Worm (Caenorhabditis elegans): ENCODE results near the gene mrps-22.

The mrps-22 gene

DNA sequence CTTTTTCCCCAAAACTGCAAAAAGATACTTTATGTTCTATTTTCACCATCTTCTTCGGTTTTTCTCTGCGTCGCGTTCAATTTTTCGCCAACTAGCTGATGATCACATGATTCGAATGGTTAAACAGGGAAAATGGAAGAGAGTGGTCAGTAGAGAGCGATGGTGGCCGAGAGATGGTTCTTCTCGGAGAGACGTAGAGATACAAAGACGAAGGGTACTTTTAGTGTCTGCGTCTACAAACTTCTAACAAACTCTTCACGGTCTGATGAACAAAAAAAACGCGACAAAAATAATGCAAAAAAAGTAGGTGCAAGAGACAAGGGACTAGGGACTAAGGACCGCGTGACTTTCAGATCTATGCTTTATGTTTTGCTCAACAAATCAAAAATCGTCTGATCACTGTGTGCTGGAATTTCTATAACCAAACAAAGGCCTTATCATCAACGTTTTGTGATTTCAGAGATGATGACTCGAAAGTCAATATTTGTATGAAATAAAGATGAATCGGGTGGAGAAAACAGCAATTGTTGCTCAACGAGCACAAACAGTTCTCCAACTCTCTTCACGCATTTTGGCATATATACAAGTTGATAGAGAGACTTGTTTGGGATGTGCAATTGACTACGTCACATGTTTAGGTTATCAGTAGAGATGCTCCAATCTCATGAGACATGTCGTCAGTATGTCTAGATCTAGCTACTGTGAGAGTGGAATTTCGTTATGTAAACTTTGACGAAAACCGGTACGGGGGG is 30.3 kb upstream of the mrps-22 start (continued):
- peak; percentile 72 for TF ChIP-seq nhr-102 (tag; optimal IDR thresholded peaks at IDR 0.05)

- TF ChIP-seq ctbp-1 (GFP tag; IDR thresholded peaks at IDR 0.05) (0 out of 2 replicates have a peak, but pooled peaks have one; percentile 7), sdz-12 (GFP tag; optimal IDR thresholded peaks at IDR 0.05) (no peak), T20F7.1 (GFP tag; optimal IDR thresholded peaks at IDR 0.05) (peak; percentile 32), F10B5.3 (tag; optimal IDR thresholded peaks at IDR 0.05) (no peak), zfp-3 (GFP tag; conservative IDR thresholded peaks at IDR 0.05) (peak; percentile 56; the same call in 1 of the 2 replicates), nhr-10 (tag; optimal IDR thresholded peaks at IDR 0.05) (no peak), daf-16 (GFP tag; optimal IDR thresholded peaks at IDR 0.05) (no peak), daf-16 (tag; optimal IDR thresholded peaks at IDR 0.05) (peak; percentile 12), hlh-11 (tag; optimal IDR thresholded peaks at IDR 0.05) (peak; percentile 12), tag-97 (GFP tag; IDR thresholded peaks at IDR 0.05) (no peak), madf-5 (GFP tag; IDR thresholded peaks at IDR 0.05) (0 out of 4 replicates have a peak, but pooled peaks have one; percentile 15 to 25), D1046.2 (GFP tag; IDR thresholded peaks at IDR 0.05) (peak; percentile 81; the same call in 1 of the 2 replicates), nhr-11 (tag; optimal IDR thresholded peaks at IDR 0.05) (peak; percentile 31), egl-43 (GFP tag; IDR thresholded peaks at IDR 0.05) (0 out of 2 replicates have a peak, but pooled peaks have one; percentile 25), lsy-2 (tag; optimal IDR thresholded peaks at IDR 0.05) (peak in 1 of 2 experiments; percentile 43), madf-9 (GFP tag; conservative IDR thresholded peaks at IDR 0.05) (0 out of 2 replicates have a peak, but pooled peaks have one; percentile 24), mdt-29 (GFP tag; IDR thresholded peaks at IDR 0.05) (peak; percentile 34; the same call in 1 of the 2 replicates), aha-1 (tag) (peak; percentile 85)
These were observed 28.9 kb upstream of the mrps-22 start for ce11 chrII:10553377-10554045.

- TF ChIP-seq nhr-25 (tag; optimal IDR thresholded peaks at IDR 0.05; ENCODE audit: borderline replicate concordance, insufficient read depth) (peak; percentile 21), sdz-12 (GFP tag; optimal IDR thresholded peaks at IDR 0.05) (peak; percentile 70), gei-8 (GFP tag; optimal IDR thresholded peaks at IDR 0.05) (no peak), unc-39 (tag; optimal IDR thresholded peaks at IDR 0.05) (no peak), nhr-48 (tag; optimal IDR thresholded peaks at IDR 0.05) (no peak), daf-16 (GFP tag; optimal IDR thresholded peaks at IDR 0.05) (no peak), daf-16 (tag; optimal IDR thresholded peaks at IDR 0.05) (peak; percentile 19), nhr-41 (GFP tag; IDR thresholded peaks at IDR 0.05) (peak; percentile 8; the same call in 1 of the 2 replicates), tra-1 (GFP tag; IDR thresholded peaks at IDR 0.05) (0 out of 2 replicates have a peak, but pooled peaks have one; percentile 19), T20F7.1 (GFP tag; optimal IDR thresholded peaks at IDR 0.05) (no peak), fos-1 (tag; optimal IDR thresholded peaks at IDR 0.05) (no peak), Y105C5A.15 (GFP tag; IDR thresholded peaks at IDR 0.05) (0 out of 2 replicates have a peak, but pooled peaks have one; percentile 54), mdt-29 (GFP tag; IDR thresholded peaks at IDR 0.05) (no peak), unc-62 (GFP tag; optimal IDR thresholded peaks at IDR 0.05 in 1 of 2) (peak in 1 of 2 experiments; percentile 92), unc-62 (tag; optimal IDR thresholded peaks at IDR 0.05) (no peak), ctbp-1 (GFP tag; IDR thresholded peaks at IDR 0.05) (0 out of 2 replicates have a peak, but pooled peaks have one; percentile 11), lin-38 (GFP tag; IDR thresholded peaks at IDR 0.05) (no peak), Y48G9A.11 (GFP tag; IDR thresholded peaks at IDR 0.05) (peak; percentile 35; the same call in 1 of the 2 replicates), ama-1 (optimal IDR thresholded peaks at IDR 0.05) (peak; percentile 38), php-3 (GFP tag; IDR thresholded peaks at IDR 0.05) (no peak), ZK546.5 (tag; optimal IDR thresholded peaks at IDR 0.05) (no peak), hlh-30 (tag; optimal IDR thresholded peaks at IDR 0.05; ENCODE audit: insufficient read depth) (peak; percentile 41)
These were observed 28.4 kb upstream of the mrps-22 start for ce11 chrII:10554046-10554399.

All from whole organism, L4 larva.